Fruit fly (Drosophila melanogaster): ENCODE data around the gene Tdrd3.
A peak's percentile ranks its signal among the peaks of the same experiment; 100 is the strongest.

The Tdrd3 gene

DNA sequence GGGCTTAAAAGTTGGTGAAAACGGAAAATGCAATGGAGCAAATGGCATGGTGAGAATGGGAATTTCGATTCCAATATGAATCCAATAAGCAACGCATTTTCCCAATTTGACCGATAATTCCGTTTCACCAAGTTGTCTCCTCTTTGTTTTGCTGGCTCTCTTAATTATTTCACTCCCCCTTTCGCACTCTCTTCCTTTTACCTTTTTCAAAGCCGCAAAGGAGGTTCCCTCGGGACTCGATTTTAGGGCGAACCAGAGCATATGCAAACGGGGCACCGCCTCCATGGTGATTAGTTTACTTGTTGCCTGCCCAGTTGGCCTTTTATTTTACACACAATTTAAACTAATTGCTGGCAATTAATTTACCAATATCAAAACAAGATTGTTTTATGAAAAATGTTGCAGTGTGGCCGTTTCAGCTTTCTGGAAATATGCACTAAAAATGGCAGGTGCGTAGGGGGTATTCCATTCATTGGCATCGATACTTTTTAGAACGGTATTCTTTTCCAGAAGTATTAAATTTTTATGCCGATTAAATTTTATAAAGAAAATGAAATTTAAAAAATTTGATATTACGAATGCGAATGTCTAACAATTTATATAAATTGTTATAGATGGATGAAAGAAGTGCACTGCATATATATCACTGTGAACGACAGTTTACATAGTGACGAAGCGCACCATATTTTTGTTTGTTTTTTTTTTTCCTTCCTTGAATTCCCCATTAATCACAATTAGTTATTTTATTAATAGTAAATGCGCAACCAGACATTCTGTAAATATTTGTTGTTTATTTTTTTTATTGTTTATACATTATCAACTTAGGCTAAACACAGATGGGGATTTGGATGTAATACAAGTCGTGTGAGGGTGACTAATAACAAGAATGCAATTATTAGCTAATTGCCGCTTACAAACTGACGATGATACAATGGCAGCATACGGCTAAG, 10.6 kb upstream of the Tdrd3 start, which contains the start of gene mop (continued):
- peak; percentile 74; the same call in 3 of the 4 replicates for TF ChIP-seq Dll (GFP tag; IDR thresholded peaks at IDR 0.05; ENCODE audit: partially characterized antibody)
- no peak for TF ChIP-seq CG13296 (GFP tag; optimal IDR thresholded peaks at IDR 0.05)
- TF ChIP-seq CG6765 (GFP tag; optimal IDR thresholded peaks at IDR 0.05): no peak
- TF ChIP-seq CG6854 (GFP tag; optimal IDR thresholded peaks at IDR 0.05): no peak
- TF ChIP-seq CG3407 (GFP tag; optimal IDR thresholded peaks at IDR 0.05): no peak
- TF ChIP-seq tx (GFP tag; optimal IDR thresholded peaks at IDR 0.05): no peak
- TF ChIP-seq CG3995 (GFP tag; optimal IDR thresholded peaks at IDR 0.05): peak; percentile 13
- no peak for TF ChIP-seq dm (GFP tag; optimal IDR thresholded peaks at IDR 0.05)
- TF ChIP-seq CG1832 (GFP tag; optimal IDR thresholded peaks at IDR 0.05): no peak
- no peak for TF ChIP-seq CG17912 (GFP tag; optimal IDR thresholded peaks at IDR 0.05)
- TF ChIP-seq zfh2 (GFP tag; optimal IDR thresholded peaks at IDR 0.05): no peak
- TF ChIP-seq CG9932 (GFP tag; IDR thresholded peaks at IDR 0.05): peak; percentile 66
- no peak for TF ChIP-seq ftz-f1 (GFP tag; optimal IDR thresholded peaks at IDR 0.05)
- TF ChIP-seq vnd (GFP tag; IDR thresholded peaks at IDR 0.05; ENCODE audit: partially characterized antibody): no peak
- no peak for TF ChIP-seq Usf (GFP tag; optimal IDR thresholded peaks at IDR 0.05)
- TF ChIP-seq CG30020 (tag; optimal IDR thresholded peaks at IDR 0.05): no peak
- TF ChIP-seq inv (GFP tag; IDR thresholded peaks at IDR 0.05; ENCODE audit: partially characterized antibody): peak; percentile 40; the same call in 1 of the 2 replicates
- TF ChIP-seq mirr (GFP tag; optimal IDR thresholded peaks at IDR 0.05): no peak
- no peak for TF ChIP-seq GATAe (GFP tag; conservative IDR thresholded peaks at IDR 0.05)
- no peak for TF ChIP-seq usp (GFP tag; optimal IDR thresholded peaks at IDR 0.05)
- TF ChIP-seq rib (GFP tag; IDR thresholded peaks at IDR 0.05): 0 out of 2 replicates have a peak, but pooled peaks have one; percentile 39
- no peak for TF ChIP-seq unpg (GFP tag; optimal IDR thresholded peaks at IDR 0.05)
- TF ChIP-seq CG2120 (GFP tag; optimal IDR thresholded peaks at IDR 0.05): peak; percentile 64
- no peak for TF ChIP-seq pum (GFP tag; optimal IDR thresholded peaks at IDR 0.05)
- 0 out of 3 replicates have a peak, but pooled peaks have one; percentile 19 for TF ChIP-seq CG2889 (GFP tag; IDR thresholded peaks at IDR 0.05)
- no peak for TF ChIP-seq CG17359 (tag; optimal IDR thresholded peaks at IDR 0.05)
- peak; percentile 22 for TF ChIP-seq Dek (tag; optimal IDR thresholded peaks at IDR 0.05)
- TF ChIP-seq Neu2 (GFP tag; optimal IDR thresholded peaks at IDR 0.05; ENCODE audit: borderline replicate concordance): no peak
- TF ChIP-seq CG12155 (GFP tag; optimal IDR thresholded peaks at IDR 0.05): peak; percentile 44
- TF ChIP-seq CG17328 (GFP tag; IDR thresholded peaks at IDR 0.05): peak; percentile 62
- peak; percentile 21 for TF ChIP-seq CG13775 (GFP tag; optimal IDR thresholded peaks at IDR 0.05)
- TF ChIP-seq CG12744 (GFP tag; optimal IDR thresholded peaks at IDR 0.05): no peak
- no peak for TF ChIP-seq CG4282 (GFP tag; optimal IDR thresholded peaks at IDR 0.05)
- TF ChIP-seq ken (GFP tag; IDR thresholded peaks at IDR 0.05): 0 out of 3 replicates have a peak, but pooled peaks have one; percentile 45
- peak; percentile 8 for TF ChIP-seq HmgZ (tag; optimal IDR thresholded peaks at IDR 0.05)
- no peak for TF ChIP-seq pnt (GFP tag; optimal IDR thresholded peaks at IDR 0.05)
- TF ChIP-seq CG9876 (GFP tag; optimal IDR thresholded peaks at IDR 0.05): no peak
- TF ChIP-seq CG10274 (GFP tag; optimal IDR thresholded peaks at IDR 0.05): no peak
- peak; percentile 4 for TF ChIP-seq caup (GFP tag; optimal IDR thresholded peaks at IDR 0.05; ENCODE audit: severe bottlenecking)
- peak; percentile 37; the same call in 1 of the 2 replicates for TF ChIP-seq CG11085 (GFP tag; IDR thresholded peaks at IDR 0.05)
- peak; percentile 92 for TF ChIP-seq wek (GFP tag; optimal IDR thresholded peaks at IDR 0.05)
- no peak for TF ChIP-seq CG1792 (GFP tag; optimal IDR thresholded peaks at IDR 0.05)
- TF ChIP-seq Scr (GFP tag; IDR thresholded peaks at IDR 0.05; ENCODE audit: partially characterized antibody): peak; percentile 71
- TF ChIP-seq gem (tag; optimal IDR thresholded peaks at IDR 0.05): no peak
- no peak for TF ChIP-seq nau (GFP tag; optimal IDR thresholded peaks at IDR 0.05)
- no peak for TF ChIP-seq CG7556 (GFP tag; optimal IDR thresholded peaks at IDR 0.05)
- peak; percentile 53; the same call in 1 of the 2 replicates for TF ChIP-seq seq (GFP tag; IDR thresholded peaks at IDR 0.05)
- no peak for TF ChIP-seq CG33557 (GFP tag; optimal IDR thresholded peaks at IDR 0.05)
